Fruit fly (Drosophila melanogaster) S2 (cell line): ENCODE measurements around the gene Atxn7.

ENCODE experiments used
- CG8478 ChIP-seq: fragments of >200 bp; optimal IDR thresholded peaks from 2 replicates; lab custom pipeline; 2018
- CTCF ChIP-seq, 2 experiments: fragments of >200 bp; optimal IDR thresholded peaks; 2 replicates each; lab custom pipeline; 2018

DNA sequence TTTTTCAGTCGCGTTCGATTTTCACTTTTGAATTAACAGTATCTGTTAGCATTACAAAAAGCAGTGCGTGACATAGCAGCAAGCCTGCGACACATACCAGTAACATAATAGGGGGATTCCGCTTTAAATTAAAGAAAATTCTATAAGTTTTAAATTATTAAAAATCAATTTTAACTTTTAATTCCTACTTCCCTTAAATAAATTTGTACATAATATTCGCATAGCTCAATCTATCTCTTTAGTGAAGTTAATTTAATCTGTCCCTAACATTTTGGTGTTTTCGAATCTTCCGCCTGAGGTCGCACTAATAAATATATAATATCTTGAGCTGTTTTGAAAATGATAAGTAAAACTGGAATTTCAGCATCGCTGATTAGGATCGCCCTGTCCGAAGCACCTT lies 44.8 kb downstream of the Atxn7 start, which contains the start of gene CG9886:
- TF ChIP-seq CTCF (optimal IDR thresholded peaks at IDR 0.05; lab: Kevin White, UChicago) (no peak), CG8478 (lab: Kevin White, UChicago) (no peak)
